Fruit fly (Drosophila melanogaster) whole organism, pupa: ENCODE data around the gene CG1979.
A peak's percentile ranks its signal among the peaks of the same experiment; 100 is the strongest.

ENCODE experiments used
- CG10348 ChIP-seq: fragments of 200-800 bp; sonication (Bioruptor generic); IDR thresholded peaks from 2 replicates; pipeline ENCODE4 v1.3.6; 2022; ENCODE audit warnings: missing biosample characterization, missing genetic modification characterization
- CG12605 ChIP-seq: fragments of 200-800 bp; sonication (Bioruptor generic); IDR thresholded peaks from 2 replicates; pipeline ENCODE4 v1.3.6; 2022; ENCODE audit warnings: missing biosample characterization, missing genetic modification characterization
- CG13204 ChIP-seq: fragments of 200-800 bp; sonication (Bioruptor generic); optimal IDR thresholded peaks from 2 replicates; lab custom pipeline; 2018; ENCODE audit warnings: missing biosample characterization, mild to moderate bottlenecking, missing genetic modification characterization, moderate library complexity
- CG14655 ChIP-seq: fragments of 200-800 bp; sonication (Bioruptor generic); optimal IDR thresholded peaks from 3 replicates; lab custom pipeline; 2017; ENCODE audit warnings: mild to moderate bottlenecking, missing biosample characterization, missing genetic modification reagents, missing genetic modification characterization
- CG15710 ChIP-seq: fragments of 200-800 bp; sonication (Bioruptor generic); optimal IDR thresholded peaks from 2 replicates; lab custom pipeline; 2018; ENCODE audit warnings: missing biosample characterization, mild to moderate bottlenecking, missing genetic modification characterization, moderate library complexity
- CG17806 ChIP-seq: fragments of 200-800 bp; sonication (Bioruptor generic); optimal IDR thresholded peaks from 2 replicates; lab custom pipeline; 2018; ENCODE audit warnings: missing biosample characterization, mild to moderate bottlenecking, missing genetic modification characterization, moderate library complexity
- CG32121 ChIP-seq: fragments of 200-800 bp; sonication (Bioruptor generic); IDR thresholded peaks from 2 replicates; pipeline ENCODE4 v1.3.6; 2022; ENCODE audit warnings: missing biosample characterization, missing genetic modification characterization
- CG34367 ChIP-seq: fragments of 200-800 bp; sonication (Bioruptor generic); optimal IDR thresholded peaks from 2 replicates; lab custom pipeline; 2018; ENCODE audit warnings: missing biosample characterization, mild to moderate bottlenecking, missing genetic modification characterization
- CG4496 ChIP-seq: fragments of 200-800 bp; sonication (Bioruptor generic); IDR thresholded peaks from 3 replicates; pipeline ENCODE4 v1.3.6; 2022; ENCODE audit warnings: missing biosample characterization, missing genetic modification characterization
- CG8159 ChIP-seq: fragments of 200-800 bp; sonication (Bioruptor generic); optimal IDR thresholded peaks from 3 replicates; lab custom pipeline; 2018; ENCODE audit warnings: missing biosample characterization, mild to moderate bottlenecking, missing genetic modification characterization, moderate library complexity
- CG8301 ChIP-seq: fragments of 200-800 bp; sonication (Bioruptor generic); optimal IDR thresholded peaks from 2 replicates; lab custom pipeline; 2018; ENCODE audit warnings: missing biosample characterization, mild to moderate bottlenecking, missing genetic modification characterization
- CG9948 ChIP-seq: fragments of 200-800 bp; sonication (Bioruptor generic); optimal IDR thresholded peaks from 2 replicates; lab custom pipeline; 2018; ENCODE audit warnings: missing biosample characterization, mild to moderate bottlenecking, missing genetic modification characterization, moderate library complexity
- D1 ChIP-seq: fragments of 200-800 bp; sonication (Bioruptor generic); optimal IDR thresholded peaks from 2 replicates; lab custom pipeline; 2018; ENCODE audit warnings: missing biosample characterization, mild to moderate bottlenecking, missing genetic modification characterization, moderate library complexity
- EcR ChIP-seq: fragments of 200-800 bp; sonication (Bioruptor generic); optimal IDR thresholded peaks from 3 replicates; lab custom pipeline; 2019; ENCODE audit warnings: missing biosample characterization, missing genetic modification characterization, mild to moderate bottlenecking, moderate library complexity, missing genetic modification reagents
- Ets98B ChIP-seq: fragments of 200-800 bp; sonication (Bioruptor generic); IDR thresholded peaks from 2 replicates; pipeline ENCODE4 v1.3.6; 2022; ENCODE audit warnings: missing biosample characterization, missing genetic modification characterization
- Pif1A ChIP-seq: fragments of 200-800 bp; sonication (Bioruptor generic); optimal IDR thresholded peaks from 3 replicates; lab custom pipeline; 2016; ENCODE audit warnings: missing biosample characterization, missing genetic modification characterization
- Pif1B ChIP-seq: fragments of 200-800 bp; sonication (Bioruptor generic); optimal IDR thresholded peaks from 3 replicates; lab custom pipeline; 2016; ENCODE audit warnings: missing biosample characterization, missing genetic modification characterization
- Snoo ChIP-seq: fragments of 200-800 bp; sonication (Bioruptor generic); optimal IDR thresholded peaks from 3 replicates; lab custom pipeline; 2017; ENCODE audit warnings: missing biosample characterization, mild to moderate bottlenecking, missing genetic modification characterization, inconsistent platforms
- fd96Ca ChIP-seq: fragments of 200-800 bp; sonication (Bioruptor generic); IDR thresholded peaks from 3 replicates; pipeline ENCODE4 v1.3.6; 2022; ENCODE audit warnings: missing biosample characterization, missing genetic modification characterization
- gl ChIP-seq: fragments of 200-800 bp; sonication (Bioruptor generic); optimal IDR thresholded peaks from 2 replicates; lab custom pipeline; 2018; ENCODE audit warnings: missing biosample characterization, mild to moderate bottlenecking, missing genetic modification characterization
- rn ChIP-seq: fragments of 200-800 bp; sonication (Bioruptor generic); IDR thresholded peaks from 2 replicates; pipeline ENCODE4 v1.3.6; 2022; ENCODE audit warnings: missing biosample characterization, missing genetic modification characterization

CG1979 gene

DNA sequence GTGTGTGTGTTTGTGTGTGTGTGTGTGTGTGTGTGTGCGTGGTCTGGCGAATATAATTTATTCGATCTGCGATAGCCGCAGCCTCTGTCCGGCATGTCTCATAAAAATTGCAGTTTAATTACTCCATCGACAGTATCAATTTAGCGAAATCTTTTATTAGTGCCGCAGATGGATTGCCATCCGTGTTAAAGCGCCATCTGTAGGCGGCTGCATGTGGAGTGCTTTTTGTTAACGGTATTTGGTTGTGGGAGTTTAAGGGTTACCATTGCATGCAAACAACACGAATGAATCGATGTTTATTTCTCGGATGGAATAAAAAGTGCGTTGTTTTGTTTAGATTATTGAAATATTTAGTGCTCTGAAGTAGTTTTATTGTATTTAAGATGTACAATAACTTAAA, 25.0 kb upstream of the CG1979 start:
- TF ChIP-seq fd96Ca (GFP tag; lab: Robert Waterston, UW), result no peak
- no peak for TF ChIP-seq gl (tag; lab: Kevin White, UChicago)

DNA sequence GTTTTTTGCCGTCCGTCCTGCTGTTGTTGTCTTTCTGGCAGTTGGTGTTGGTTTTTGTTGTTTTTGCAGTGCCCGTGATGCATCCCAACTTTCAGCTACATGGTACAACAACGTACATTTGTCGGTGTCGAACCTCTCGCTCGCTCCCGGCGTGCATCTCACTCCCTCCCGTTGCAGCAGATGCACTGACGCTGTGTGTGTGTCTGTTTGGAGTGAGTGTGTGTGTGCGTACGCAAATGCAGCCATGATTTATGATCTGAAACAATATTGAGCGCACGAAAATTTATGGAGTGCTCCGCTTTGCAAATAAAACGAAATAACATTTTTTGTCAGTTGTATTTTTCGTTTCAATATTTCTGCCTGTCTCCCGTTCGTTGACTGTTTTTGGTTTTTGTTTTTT, 22.8 kb upstream of the CG1979 start:
- no peak for TF ChIP-seq Pif1B (GFP tag; lab: Kevin White, UChicago)
- TF ChIP-seq fd96Ca (GFP tag; lab: Robert Waterston, UW), result no peak
- no peak for TF ChIP-seq Pif1A (GFP tag; lab: Kevin White, UChicago)
- no peak for TF ChIP-seq CG17806 (tag; lab: Kevin White, UChicago)
- TF ChIP-seq CG12605, result no peak
- no peak for TF ChIP-seq CG32121
- no peak for TF ChIP-seq CG14655 (GFP tag; lab: Kevin White, UChicago)
- TF ChIP-seq CG34367, result no peak
- TF ChIP-seq CG9948, result no peak
- no peak for TF ChIP-seq rn (GFP tag; lab: Robert Waterston, UW)
- TF ChIP-seq D1 (tag; lab: Kevin White, UChicago), result no peak
- TF ChIP-seq CG8301 (tag; lab: Kevin White, UChicago), result no peak
- TF ChIP-seq CG4496 (GFP tag; lab: Robert Waterston, UW), result no peak

DNA sequence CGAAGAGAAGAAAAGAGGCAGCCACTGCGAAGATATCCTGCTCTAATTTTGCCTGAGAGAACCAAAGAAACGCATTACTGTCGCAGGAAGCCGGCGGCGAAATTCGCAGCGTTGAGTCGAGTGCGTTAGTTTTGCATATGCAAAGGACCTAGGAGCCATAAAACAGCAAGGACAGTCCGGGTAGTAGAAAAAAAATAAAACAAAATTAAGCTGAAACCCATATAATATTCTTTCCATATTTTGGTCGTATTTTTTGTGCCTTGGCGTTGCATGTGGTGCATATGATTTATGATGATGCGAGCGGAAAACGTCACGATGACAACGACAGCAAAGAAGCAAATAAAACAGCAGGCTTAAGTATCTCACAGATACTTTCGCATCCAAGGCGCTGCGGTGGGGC, 20.7 kb upstream of the CG1979 start:
- no peak for TF ChIP-seq CG10348 (GFP tag; lab: Robert Waterston, UW)
- TF ChIP-seq EcR (GFP tag; lab: Kevin White, UChicago), result no peak
- no peak for TF ChIP-seq CG32121
- no peak for TF ChIP-seq CG17806 (tag; lab: Kevin White, UChicago)
- no peak for TF ChIP-seq Pif1B (GFP tag; lab: Kevin White, UChicago)
- no peak for TF ChIP-seq CG9948
- no peak for TF ChIP-seq fd96Ca (GFP tag; lab: Robert Waterston, UW)
- no peak for TF ChIP-seq CG13204 (GFP tag; lab: Kevin White, UChicago)
- no peak for TF ChIP-seq CG14655 (GFP tag; lab: Kevin White, UChicago)
- no peak for TF ChIP-seq gl (tag; lab: Kevin White, UChicago)
- TF ChIP-seq Ets98B (GFP tag; lab: Robert Waterston, UW), result no peak

DNA sequence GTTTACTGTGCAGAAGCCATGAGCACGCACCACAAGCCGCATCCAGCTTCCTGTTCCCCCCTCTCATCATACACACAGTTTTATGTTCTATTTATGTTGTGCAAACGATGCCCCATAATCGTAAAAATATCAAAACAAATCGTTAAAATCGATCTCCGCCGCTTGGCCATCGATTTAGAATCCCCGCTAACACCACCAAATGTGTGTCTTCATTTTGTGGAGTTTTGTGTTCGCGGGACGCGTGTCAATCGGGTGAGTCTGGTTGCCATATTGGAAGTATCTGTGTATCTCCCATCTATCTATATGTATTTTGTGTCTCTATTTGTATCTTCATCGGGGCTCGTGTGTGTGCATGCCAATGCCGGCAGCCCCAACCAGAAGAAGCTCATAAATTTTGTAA, 19.9 kb upstream of the CG1979 start:
- TF ChIP-seq Pif1A (GFP tag; lab: Kevin White, UChicago), result no peak
- no peak for TF ChIP-seq Pif1B (GFP tag; lab: Kevin White, UChicago)
- no peak for TF ChIP-seq EcR (GFP tag; lab: Kevin White, UChicago)
- TF ChIP-seq CG17806 (tag; lab: Kevin White, UChicago), result no peak
- no peak for TF ChIP-seq CG10348 (GFP tag; lab: Robert Waterston, UW)
- TF ChIP-seq CG8159 (tag; lab: Kevin White, UChicago), result no peak
- TF ChIP-seq CG9948, result no peak
- TF ChIP-seq D1 (tag; lab: Kevin White, UChicago), result no peak
- TF ChIP-seq CG4496 (GFP tag; lab: Robert Waterston, UW), result no peak
- no peak for TF ChIP-seq Snoo
- no peak for TF ChIP-seq CG32121
- TF ChIP-seq rn (GFP tag; lab: Robert Waterston, UW), result no peak
- TF ChIP-seq CG14655 (GFP tag; lab: Kevin White, UChicago), result no peak
- TF ChIP-seq CG12605, result no peak
- no peak for TF ChIP-seq CG15710 (tag; lab: Kevin White, UChicago)
- no peak for TF ChIP-seq CG13204 (GFP tag; lab: Kevin White, UChicago)
- TF ChIP-seq CG8301 (tag; lab: Kevin White, UChicago), result no peak
- TF ChIP-seq fd96Ca (GFP tag; lab: Robert Waterston, UW), result no peak

DNA sequence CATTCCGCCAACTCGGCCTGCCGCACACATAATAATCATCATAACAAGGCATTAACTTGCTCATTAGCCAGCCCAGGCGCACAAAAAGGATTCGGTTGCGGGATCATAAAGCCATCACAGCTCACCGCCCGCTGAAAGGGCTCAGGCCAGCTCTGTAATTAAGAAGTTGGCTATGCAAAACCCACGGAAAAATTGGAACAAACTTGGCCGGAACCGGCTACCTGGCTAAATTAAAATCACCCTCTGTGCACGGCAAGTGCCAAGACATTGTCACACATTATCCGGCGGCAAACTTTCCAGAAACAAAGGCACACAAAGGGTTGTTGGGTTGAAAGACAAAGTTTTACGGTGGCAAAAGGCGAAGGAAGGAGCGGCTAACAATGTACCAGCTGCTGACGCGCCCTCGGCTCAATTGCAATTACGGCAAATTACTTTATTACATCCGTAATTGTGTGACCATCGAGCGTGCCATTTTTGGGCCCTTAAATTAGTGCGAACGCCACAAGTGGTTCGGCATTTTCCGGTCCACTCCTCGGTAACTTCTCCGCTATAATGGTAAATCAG, 18.6 kb upstream of the CG1979 start:
- TF ChIP-seq rn (GFP tag; lab: Robert Waterston, UW) (no peak), EcR (GFP tag; lab: Kevin White, UChicago) (no peak), CG14655 (GFP tag; lab: Kevin White, UChicago) (no peak), CG9948 (no peak), Pif1B (GFP tag; lab: Kevin White, UChicago) (no peak)

DNA sequence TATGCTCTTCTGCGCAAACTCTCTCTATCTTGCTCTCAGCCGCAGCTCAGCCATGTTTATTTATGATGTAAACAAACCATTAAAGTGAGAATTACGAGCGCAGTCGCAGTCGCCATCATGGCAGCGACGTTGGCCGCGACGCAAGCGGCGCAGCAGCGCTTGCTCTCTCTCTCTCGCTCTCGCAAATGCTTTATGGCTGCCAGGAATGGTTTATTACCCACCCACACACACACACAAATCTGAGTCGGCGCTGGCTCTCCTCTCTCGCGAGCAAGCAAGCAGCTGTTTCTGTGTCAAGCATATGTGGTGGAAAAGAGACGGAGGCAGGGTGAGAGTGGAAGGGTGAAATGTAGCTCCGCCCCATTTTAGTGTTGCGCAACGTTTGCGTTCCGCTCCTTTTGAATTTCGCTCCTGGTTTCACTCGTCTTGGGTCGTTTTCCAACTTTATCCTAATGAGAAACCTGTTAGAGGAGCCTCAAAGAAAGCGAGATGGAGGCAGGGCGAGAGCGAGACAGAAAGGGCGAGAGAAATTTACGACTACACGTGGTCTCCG, 17.1 kb upstream of the CG1979 start:
- TF ChIP-seq fd96Ca (GFP tag; lab: Robert Waterston, UW), result peak; percentile 41; the same call in 1 of the 3 replicates
- no peak for TF ChIP-seq CG15710 (tag; lab: Kevin White, UChicago)
- peak; percentile 17 for TF ChIP-seq Pif1A (GFP tag; lab: Kevin White, UChicago)
- peak; percentile 8 for TF ChIP-seq CG14655 (GFP tag; lab: Kevin White, UChicago)
- peak; percentile 7 for TF ChIP-seq Pif1B (GFP tag; lab: Kevin White, UChicago)
- TF ChIP-seq D1 (tag; lab: Kevin White, UChicago), result no peak
- TF ChIP-seq CG4496 (GFP tag; lab: Robert Waterston, UW), result peak; percentile 9; the same call in 1 of the 3 replicates
- peak; percentile 5 for TF ChIP-seq CG8159 (tag; lab: Kevin White, UChicago)
- TF ChIP-seq, all 21 proteins: peak for 6
